Worm (Caenorhabditis elegans) whole organism, late embryonic: ENCODE results near the gene mvk-1.

ENCODE experiments used
- F13H6.1 ChIP-seq: sonication (generic microtip); optimal IDR thresholded peaks from 2 replicates; lab custom pipeline; 2016; ENCODE audit warnings: missing genetic modification characterization, missing compliant biosample characterization
- dve-1 ChIP-seq: sonication (generic microtip); optimal IDR thresholded peaks from 2 replicates; lab custom pipeline; 2017; ENCODE audit warnings: antibody characterized with exemption, mild to moderate bottlenecking, missing genetic modification characterization, missing compliant biosample characterization
- gmeb-2 ChIP-seq: sonication (generic microtip); optimal IDR thresholded peaks from 2 replicates; lab custom pipeline; 2016; ENCODE audit warnings: missing genetic modification characterization, inconsistent platforms, missing compliant biosample characterization
- lin-11 ChIP-seq: fragments of 200-800 bp; sonication (Bioruptor generic); optimal IDR thresholded peaks from 2 replicates; lab custom pipeline; 2018; ENCODE audit warnings: mild to moderate bottlenecking, missing genetic modification characterization, missing compliant biosample characterization
- madf-2 ChIP-seq: sonication (generic microtip); optimal IDR thresholded peaks from 2 replicates; lab custom pipeline; 2017; ENCODE audit warnings: missing genetic modification characterization, missing compliant biosample characterization
- pros-1 ChIP-seq: fragments of 150-350 bp; optimal IDR thresholded peaks from 2 replicates; lab custom pipeline; 2014; ENCODE audit warnings: missing biosample characterization, missing genetic modification reagents, missing genetic modification characterization

DNA sequence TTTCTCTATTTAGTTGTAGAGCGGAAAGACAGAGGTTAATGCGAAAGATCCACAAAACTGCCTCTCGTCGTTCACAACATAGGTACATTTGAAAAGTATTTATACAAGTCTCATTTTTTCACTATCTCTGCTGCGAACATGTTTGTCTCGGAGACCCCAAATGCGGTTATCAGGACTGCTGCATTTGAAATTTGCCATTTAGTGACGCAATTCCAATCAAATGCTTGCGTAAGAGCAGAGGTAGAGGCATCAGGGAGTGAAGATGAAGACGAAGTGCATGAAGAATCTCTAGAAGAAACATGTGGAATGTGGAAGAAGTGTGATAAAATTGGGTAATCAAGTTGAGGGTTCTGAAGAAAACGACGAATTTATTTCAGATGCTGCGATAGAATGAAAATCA, 2.0 kb downstream of the mvk-1 start:
- TF ChIP-seq F13H6.1 (tag; lab: Kevin White, UChicago): no peak
- TF ChIP-seq lin-11 (tag; lab: Kevin White, UChicago): no peak
- TF ChIP-seq madf-2 (tag; lab: Kevin White, UChicago): no peak
- TF ChIP-seq gmeb-2 (tag; lab: Kevin White, UChicago): no peak
- TF ChIP-seq pros-1 (tag; lab: Kevin White, UChicago): no peak
- TF ChIP-seq dve-1 (tag; lab: Kevin White, UChicago): no peak
